Worm (Caenorhabditis elegans): Measurements from ENCODE around the gene F13H8.12.

Gene F13H8.12

DNA sequence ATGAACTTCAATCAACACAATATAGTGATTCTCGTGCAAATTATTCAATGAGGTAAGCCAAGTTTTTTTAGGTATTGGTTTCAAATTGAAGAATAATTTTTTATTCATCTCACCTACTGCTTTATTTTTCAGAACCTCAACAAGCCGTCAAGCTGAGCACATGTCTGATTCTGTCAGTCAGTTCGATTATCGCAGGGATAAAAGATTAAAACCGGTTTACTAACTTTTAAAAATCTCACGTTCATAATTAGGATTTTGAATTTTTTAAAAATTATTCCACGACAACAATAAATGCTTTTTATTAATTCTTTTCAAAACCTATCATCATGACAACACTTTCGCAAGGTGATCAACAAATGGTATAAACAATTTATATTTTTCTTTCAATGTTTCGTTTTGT lies at the start of gene F13H8.12:
F13H8.12 (plus strand) TSS at position 301 of the 400 bp plus-strand sequence.
- TF ChIP-seq unc-62 (GFP tag; optimal IDR thresholded peaks at IDR 0.05): no peak

DNA sequence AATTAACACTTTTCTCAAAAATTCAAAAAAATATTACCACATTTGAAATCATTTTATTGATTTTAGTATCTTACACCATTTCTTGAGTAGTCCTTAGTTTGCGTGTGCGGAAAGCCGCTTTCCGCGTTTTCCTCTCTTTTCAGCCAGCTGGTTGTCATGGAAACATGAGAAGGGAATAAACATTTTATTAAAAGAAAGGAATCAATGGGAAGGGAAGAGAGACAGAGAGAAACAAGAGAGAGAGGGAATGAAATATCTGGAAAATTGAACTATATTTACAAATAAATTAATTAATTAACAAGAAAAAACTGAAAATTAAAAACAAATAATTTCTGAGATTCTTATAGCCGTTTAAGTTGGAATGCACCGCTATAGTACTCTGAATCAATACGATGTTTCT lies 43.0 kb upstream of the F13H8.12 start, which contains the start of gene mks-2:
mks-2 (minus strand) TSS at position 101 of the 400 bp plus-strand sequence.
- TF ChIP-seq unc-62 (GFP tag; optimal IDR thresholded peaks at IDR 0.05): no peak

DNA sequence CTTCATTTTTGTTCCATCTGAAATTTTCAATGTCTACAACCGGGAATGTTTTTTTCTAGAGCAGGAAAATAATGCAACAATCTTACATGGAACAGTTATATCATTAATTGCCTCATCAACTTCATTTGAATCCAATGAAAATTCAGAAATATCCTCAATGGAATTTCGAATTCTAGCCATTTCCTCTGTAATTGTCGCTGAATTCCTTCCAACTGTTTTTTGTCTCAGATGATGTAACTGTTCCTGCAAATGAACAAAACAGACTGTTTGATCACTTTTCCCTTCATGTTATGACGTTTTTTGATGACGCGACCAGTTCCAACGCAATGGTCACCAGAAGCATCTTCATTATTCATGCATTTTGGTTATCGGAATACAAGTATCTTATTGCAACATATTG lies 40.9 kb upstream of the F13H8.12 start:
- TF ChIP-seq unc-62 (GFP tag; optimal IDR thresholded peaks at IDR 0.05): no peak

DNA sequence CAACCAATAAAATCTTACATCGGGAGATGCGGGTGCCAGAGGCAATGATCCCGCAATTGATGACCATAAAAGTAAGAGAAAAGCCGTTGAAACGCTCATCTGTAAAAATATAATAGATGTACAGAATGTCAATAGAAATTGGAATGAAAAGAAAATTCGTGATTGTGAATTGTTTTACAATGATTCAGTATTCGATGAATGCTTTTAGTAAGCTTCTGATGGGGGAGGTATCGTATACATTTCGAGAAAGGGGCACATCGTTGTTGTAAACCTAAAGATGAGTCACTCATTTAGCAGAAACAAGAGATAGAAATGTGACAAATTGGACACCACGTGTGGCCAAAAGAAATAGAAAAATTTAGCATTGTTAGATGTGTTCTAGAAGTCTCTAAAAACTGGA lies 39.8 kb upstream of the F13H8.12 start, which contains the start of gene C30B5.6:
C30B5.6 (minus strand) TSS at position 101 of the 400 bp plus-strand sequence.
- TF ChIP-seq unc-62 (GFP tag; optimal IDR thresholded peaks at IDR 0.05): no peak

DNA sequence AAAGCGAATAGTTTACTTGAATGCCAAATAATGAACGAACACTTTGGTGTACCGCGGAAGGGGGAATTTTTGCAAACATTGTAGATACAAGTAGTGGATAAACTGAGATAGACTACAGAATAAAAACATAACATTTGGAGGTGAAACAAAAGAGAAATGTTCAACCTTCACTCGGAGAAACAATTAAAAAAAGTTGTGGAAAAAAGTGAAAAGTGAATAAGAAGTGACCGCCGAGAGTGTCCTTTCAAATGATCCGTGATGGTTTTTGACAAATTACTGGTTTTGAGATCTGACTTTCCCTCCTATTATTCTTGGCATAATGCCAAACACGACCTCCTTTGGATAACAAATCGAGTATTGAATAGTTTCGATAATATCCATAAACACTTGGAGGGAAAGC lies 38.6 kb upstream of the F13H8.12 start:
- no peak for TF ChIP-seq unc-62 (GFP tag; optimal IDR thresholded peaks at IDR 0.05)

DNA sequence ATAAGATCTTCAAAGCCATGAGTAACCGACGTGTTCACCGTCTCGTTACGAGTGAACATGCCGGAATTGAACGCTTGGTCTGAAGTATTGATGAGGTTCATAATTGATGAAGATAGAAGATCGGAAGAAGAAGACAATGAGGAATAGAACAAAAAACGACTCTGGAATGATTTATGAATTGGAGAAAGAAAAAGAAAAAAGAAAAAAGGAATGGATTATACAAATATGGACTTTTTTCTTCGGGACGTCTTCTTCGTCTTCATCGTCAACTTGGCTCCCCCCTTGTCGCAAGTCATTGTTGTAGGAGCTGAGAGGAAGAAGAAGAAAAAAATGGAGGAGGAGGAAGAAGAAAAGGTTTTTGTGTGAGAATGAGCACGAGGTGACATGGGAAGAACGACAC lies 35.3 kb upstream of the F13H8.12 start, which contains the start of gene srsy-2:
srsy-2 (minus strand) TSS at position 101 of the 400 bp plus-strand sequence.
- TF ChIP-seq unc-62 (GFP tag; optimal IDR thresholded peaks at IDR 0.05): no peak

DNA sequence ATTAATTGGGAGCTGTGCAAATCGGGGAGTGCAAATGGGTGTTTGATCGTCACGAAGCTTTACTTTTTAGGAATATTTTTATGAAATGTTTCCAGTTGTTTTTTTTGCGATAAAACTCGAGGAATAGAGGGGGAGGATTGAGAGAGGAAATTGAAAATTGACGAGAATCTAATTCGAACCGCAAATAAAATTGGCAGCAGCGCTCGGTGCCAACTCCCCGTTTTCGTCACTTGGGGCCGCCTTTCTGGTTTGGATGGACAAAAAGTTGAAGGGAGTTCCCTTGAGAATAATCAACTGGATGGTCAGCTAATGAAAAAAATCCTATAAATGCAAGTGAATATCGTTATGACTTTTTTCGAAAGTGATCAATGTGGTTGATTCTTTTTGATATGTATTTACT lies 32.2 kb upstream of the F13H8.12 start:
- no peak for TF ChIP-seq unc-62 (GFP tag; optimal IDR thresholded peaks at IDR 0.05)

DNA sequence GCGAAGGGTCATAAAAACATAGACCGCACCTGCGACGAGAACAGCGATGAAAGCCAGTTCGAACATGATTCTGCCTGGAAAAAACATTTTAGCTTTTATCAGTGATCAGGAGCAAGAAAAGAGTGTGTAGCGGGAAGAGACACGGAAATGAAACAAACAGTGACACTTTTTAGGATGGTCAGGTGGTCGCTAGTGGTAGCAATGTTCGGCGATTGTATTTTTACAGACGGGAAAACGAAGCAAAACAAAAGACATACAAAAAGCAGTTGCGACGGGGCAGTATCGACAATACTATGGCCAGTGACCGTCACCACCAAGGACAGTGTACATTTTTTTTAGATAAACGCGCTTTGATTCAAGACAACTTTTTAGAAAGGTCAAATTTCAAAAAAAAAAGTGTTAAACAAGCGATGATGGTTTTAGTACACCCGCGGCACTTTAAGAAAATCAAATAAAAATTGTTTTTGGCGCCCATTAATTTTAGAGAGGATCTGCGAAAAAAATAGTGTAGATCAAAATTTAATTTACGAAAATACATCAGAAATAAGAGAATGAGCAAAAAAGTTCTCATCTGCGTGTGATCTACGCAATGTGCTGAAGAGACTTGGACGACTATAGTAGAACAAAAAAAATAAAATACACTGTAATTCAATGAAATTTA lies 26.8 kb upstream of the F13H8.12 start, which contains the start of gene T24H7.9:
T24H7.9 (minus strand) TSS at position 74 of the 661 bp plus-strand sequence.
- no peak for TF ChIP-seq unc-62 (GFP tag; optimal IDR thresholded peaks at IDR 0.05)

DNA sequence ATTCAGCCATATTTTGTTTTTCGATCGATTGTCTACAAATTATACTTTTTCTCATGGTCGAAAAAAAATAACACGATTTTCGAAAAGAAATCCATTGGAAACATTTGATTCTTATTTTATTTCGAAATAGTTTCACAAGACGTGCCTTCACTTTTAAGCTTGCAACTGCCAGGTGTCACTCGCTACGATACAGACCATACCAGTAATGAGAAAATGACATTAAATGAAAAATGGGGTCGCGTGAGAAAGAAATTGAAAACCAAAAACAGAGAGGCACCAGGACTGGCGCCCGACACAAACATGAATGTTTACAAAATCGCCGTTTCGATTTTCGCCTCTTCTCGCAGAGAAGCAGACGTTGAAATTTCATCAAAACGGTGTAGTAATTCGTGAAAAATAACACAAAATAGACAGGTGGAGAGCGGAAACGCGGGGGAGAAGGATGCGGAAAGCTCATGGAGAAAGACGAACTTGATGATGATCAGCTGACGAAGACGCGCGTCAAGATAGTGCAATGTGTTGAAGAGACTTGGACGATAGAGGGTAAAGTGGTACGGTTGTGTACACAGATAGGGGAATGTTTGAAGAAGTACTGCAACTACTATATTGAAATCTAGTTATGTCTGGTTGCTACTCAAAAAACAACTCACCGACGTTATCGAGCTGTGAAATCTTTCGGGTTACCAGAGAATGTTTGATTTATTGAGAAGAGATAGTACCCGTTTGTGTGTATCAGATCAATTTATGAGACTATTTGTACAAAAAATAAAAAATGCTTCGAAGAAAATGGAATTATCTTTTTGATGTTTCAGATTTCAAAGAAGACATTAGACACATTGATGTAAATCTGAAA lies 26.0 kb upstream of the F13H8.12 start:
- TF ChIP-seq unc-62 (GFP tag; optimal IDR thresholded peaks at IDR 0.05): no peak

DNA sequence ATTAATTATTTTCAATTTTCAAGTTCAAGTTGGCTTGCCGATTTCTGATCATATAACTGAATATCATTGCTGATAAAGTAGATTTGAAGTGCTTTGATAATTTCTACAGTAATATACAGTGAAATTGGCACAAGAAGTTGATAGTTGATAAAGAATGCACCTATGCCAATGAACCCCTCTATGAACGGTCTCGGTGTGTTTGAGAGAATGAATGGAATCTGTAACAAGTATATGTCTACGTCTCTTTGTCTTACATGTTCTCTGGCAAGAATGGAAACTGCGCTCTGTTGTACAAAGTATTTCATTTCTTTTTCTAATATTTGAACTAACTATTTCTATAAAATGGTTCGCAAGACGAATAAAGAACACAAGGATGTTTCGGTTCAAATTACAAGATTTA lies 20.6 kb upstream of the F13H8.12 start, which contains the start of gene T24H7.8:
T24H7.8 (plus strand) TSS at position 301 of the 400 bp plus-strand sequence.
- TF ChIP-seq unc-62 (GFP tag; optimal IDR thresholded peaks at IDR 0.05): no peak

DNA sequence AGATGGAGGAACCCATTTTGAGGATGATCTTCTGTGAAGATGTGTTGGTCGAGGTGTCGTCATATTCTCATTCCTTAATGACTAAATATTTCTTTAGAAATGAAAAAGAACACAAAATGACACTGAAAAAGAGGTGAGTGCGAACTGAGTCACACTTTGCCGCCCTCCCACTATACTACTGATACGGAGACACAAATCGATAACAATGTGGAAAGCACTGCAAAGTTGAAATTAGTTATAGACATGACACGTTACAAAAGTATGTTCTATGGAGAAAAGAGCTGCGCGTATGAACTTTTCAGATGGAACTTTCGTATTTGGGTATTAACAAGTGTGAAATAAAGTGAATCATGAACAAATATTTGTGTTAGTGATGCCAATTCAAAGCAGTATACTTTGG lies 18.2 kb upstream of the F13H8.12 start, which contains the start of gene tat-4:
tat-4 (minus strand) TSS at position 117 of the 400 bp plus-strand sequence.
- no peak for TF ChIP-seq unc-62 (GFP tag; optimal IDR thresholded peaks at IDR 0.05)

DNA sequence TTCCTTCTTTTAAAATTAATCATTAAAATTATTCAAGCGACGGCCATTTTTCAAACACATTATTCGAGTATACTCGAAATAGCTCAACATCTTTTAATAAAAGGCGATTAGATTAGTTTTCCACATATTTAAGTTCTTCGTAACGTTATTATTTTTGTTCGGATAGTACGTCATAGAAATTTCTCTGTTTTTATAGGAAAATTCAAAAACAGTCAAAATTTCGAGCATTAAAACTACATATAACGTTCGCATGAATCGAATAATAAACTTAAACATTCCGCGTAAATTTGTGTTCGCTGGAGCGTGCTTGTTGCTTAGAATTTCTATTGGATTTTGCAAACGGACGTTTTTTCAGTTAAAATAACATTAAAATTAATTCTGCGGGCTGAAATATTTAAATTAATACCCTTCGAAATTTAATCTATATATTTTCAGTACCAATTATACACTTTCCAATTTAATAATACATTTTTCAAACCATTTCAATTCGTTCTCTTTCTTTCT lies 17.1 kb upstream of the F13H8.12 start, which contains the start of gene blos-4:
blos-4 (plus strand) TSS at position 51 of the 504 bp plus-strand sequence.
- no peak for TF ChIP-seq unc-62 (GFP tag; optimal IDR thresholded peaks at IDR 0.05)

DNA sequence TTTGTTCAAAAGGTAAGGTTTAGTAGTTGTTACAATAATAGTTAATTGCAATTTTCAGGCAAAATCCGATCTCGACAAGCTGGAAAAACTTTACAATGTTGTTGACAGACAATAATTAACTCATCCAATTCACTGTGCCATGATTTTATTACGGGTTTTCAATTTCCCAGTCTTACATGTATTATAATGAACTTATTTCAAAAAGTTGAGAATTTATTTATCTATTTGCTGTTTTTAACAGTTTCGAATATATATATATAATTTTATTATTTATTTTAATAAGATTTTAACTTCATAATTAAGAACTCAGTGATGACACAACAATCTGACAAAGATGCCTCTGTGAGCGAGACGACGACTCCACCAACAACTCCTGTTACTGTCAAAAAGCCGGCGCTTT lies 16.3 kb upstream of the F13H8.12 start, which contains the start of gene lelo-1:
lelo-1 (plus strand) TSS at position 301 of the 400 bp plus-strand sequence.
- TF ChIP-seq unc-62 (GFP tag; optimal IDR thresholded peaks at IDR 0.05): no peak

DNA sequence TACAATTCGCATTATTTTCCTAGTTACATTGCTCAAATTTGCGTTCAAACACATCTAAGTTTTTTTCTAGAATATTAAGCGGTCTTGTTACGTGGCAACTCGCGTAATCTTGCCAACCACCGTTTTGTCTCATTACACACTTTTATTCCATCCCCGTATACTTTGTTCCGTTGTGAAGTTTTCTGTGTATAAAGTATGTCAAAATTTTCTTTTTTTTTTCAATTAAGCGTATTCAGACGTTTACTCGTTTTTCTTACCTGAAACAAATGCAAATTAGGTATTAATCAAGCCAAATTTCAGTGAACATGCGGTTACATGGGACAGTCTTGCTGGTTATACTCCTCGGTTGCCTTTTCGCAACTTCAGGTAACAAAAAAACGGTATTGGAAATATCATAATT lies 15.3 kb upstream of the F13H8.12 start, which contains the start of gene T24H7.2:
T24H7.2 (plus strand) TSS at position 301 of the 400 bp plus-strand sequence.
- no peak for TF ChIP-seq unc-62 (GFP tag; optimal IDR thresholded peaks at IDR 0.05)

DNA sequence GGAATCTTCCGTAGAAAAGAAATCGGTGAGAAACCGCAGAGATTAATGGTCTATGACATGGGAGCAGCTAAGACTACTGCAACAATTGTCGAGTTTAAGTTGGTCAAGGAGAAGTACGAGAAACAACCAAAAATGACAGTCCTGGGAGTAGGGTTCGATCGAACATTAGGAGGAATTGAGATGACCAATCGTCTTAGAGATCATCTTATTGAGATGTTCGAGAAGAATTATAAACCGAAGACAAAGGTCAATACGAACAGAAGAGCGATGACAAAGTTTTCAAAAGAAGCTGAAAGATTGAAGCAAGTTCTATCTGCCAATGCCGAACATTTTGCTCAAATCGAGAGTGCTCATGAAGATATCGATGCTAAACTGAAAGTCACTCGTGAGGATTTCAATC lies 14.3 kb upstream of the F13H8.12 start:
- no peak for TF ChIP-seq unc-62 (GFP tag; optimal IDR thresholded peaks at IDR 0.05)

DNA sequence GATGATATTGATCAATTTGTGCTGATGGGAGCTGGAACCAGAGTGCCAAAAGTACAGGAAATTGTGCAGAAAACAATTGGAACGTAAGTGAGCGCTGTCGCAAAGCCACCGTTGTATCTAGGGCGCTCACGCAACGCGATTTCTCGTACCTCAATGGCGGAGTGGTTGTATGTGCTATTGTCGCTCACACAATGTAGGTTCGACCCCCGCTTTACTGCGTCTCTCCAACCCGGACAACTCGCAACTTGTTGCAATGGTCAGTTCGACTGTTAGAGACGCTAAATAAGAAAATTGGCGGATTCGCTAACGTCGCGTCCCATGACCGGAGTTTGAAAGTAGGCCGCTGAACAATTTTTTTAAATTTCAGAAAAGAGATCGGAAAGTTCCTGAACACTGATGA lies 13.8 kb upstream of the F13H8.12 start:
- TF ChIP-seq unc-62 (GFP tag; optimal IDR thresholded peaks at IDR 0.05): no peak

Measured in whole organism, dauer.